Worm (Caenorhabditis elegans): ENCODE results near the gene max-1.

The max-1 gene

ce11 chrV:13085227-13085640, 34.8 kb downstream of the max-1 start (continued):
- TF ChIP-seq snpc-4 (GFP tag; optimal IDR thresholded peaks at IDR 0.05), result no peak
- TF ChIP-seq snpc-4 (tag; optimal IDR thresholded peaks at IDR 0.05), result no peak
- TF ChIP-seq nfya-2 (GFP tag; IDR thresholded peaks at IDR 0.05), result no peak
- no peak for TF ChIP-seq lir-1 (GFP tag; conservative IDR thresholded peaks at IDR 0.05)
- no peak for TF ChIP-seq lin-35 (GFP tag; optimal IDR thresholded peaks at IDR 0.05)
- peak; percentile 37 for TF ChIP-seq ztf-26 (tag; optimal IDR thresholded peaks at IDR 0.05)
- no peak for TF ChIP-seq gei-17 (GFP tag; optimal IDR thresholded peaks at IDR 0.05)
- no peak for TF ChIP-seq attf-5 (GFP tag; optimal IDR thresholded peaks at IDR 0.05)
- no peak for TF ChIP-seq ztf-28 (GFP tag; IDR thresholded peaks at IDR 0.05)
- peak; percentile 2 for TF ChIP-seq tbp1 (GFP tag; optimal IDR thresholded peaks at IDR 0.05)
- no peak for TF ChIP-seq bed-2 (GFP tag; IDR thresholded peaks at IDR 0.05)
- TF ChIP-seq fkh-3 (tag; optimal IDR thresholded peaks at IDR 0.05), result no peak
- peak; percentile 41 for TF ChIP-seq ztf-22 (GFP tag; optimal IDR thresholded peaks at IDR 0.05)
- no peak for TF ChIP-seq bed-1 (GFP tag; IDR thresholded peaks at IDR 0.05)
- 0 out of 2 replicates have a peak, but pooled peaks have one; percentile 16 for TF ChIP-seq lin-26 (GFP tag; IDR thresholded peaks at IDR 0.05)
- TF ChIP-seq cebp-1 (GFP tag; IDR thresholded peaks at IDR 0.05), result no peak
- TF ChIP-seq cebp-1 (tag; optimal IDR thresholded peaks at IDR 0.05), result peak; percentile 44
- TF ChIP-seq sea-2 (GFP tag; IDR thresholded peaks at IDR 0.05), result no peak
- no peak for TF ChIP-seq rec-8 (tag; optimal IDR thresholded peaks at IDR 0.05)
- no peak for TF ChIP-seq madf-3 (GFP tag; IDR thresholded peaks at IDR 0.05)

- no peak for TF ChIP-seq rpc-1 (optimal IDR thresholded peaks at IDR 0.05)
- no peak for TF ChIP-seq rpc-1 (tag; optimal IDR thresholded peaks at IDR 0.05)
- no peak for TF ChIP-seq ceh-91 (GFP tag; IDR thresholded peaks at IDR 0.05)
- TF ChIP-seq C06A6.2 (GFP tag; conservative IDR thresholded peaks at IDR 0.05), result 0 out of 2 replicates have a peak, but pooled peaks have one; percentile 18
- TF ChIP-seq ama-1 (optimal IDR thresholded peaks at IDR 0.05), result peak; percentile 19
- TF ChIP-seq ama-1 (GFP tag; optimal IDR thresholded peaks at IDR 0.05), result no peak
These were observed 36.0 kb downstream of the max-1 start for ce11 chrV:13083751-13084672.

ce11 chrV:13082442-13083126, 37.4 kb downstream of the max-1 start, which contains the start of gene C34B4.2:
Gene C34B4.2, plus strand, starts transcription at chrV:13083055.
- TF ChIP-seq unc-130 (GFP tag; optimal IDR thresholded peaks at IDR 0.05) (no peak), let-607 (tag; optimal IDR thresholded peaks at IDR 0.05) (peak in 1 of 2 experiments; percentile 48), mcd-1 (GFP tag; IDR thresholded peaks at IDR 0.05) (0 out of 2 replicates have a peak, but pooled peaks have one; percentile 14), ztf-25 (GFP tag; IDR thresholded peaks at IDR 0.05) (no peak), nfyb-1 (GFP tag; IDR thresholded peaks at IDR 0.05) (peak; percentile 56; the same call in 1 of the 2 replicates), F57A8.1 (GFP tag; optimal IDR thresholded peaks at IDR 0.05) (no peak), C06A6.2 (GFP tag; conservative IDR thresholded peaks at IDR 0.05) (no peak), hlh-26 (GFP tag; conservative IDR thresholded peaks at IDR 0.05) (no peak), chd-7 (tag; optimal IDR thresholded peaks at IDR 0.05) (peak; percentile 35), ceh-79 (tag; optimal IDR thresholded peaks at IDR 0.05) (no peak), lin-26 (GFP tag; IDR thresholded peaks at IDR 0.05) (no peak), lag-1 (GFP tag; IDR thresholded peaks at IDR 0.05) (no peak), akir-1 (GFP tag; optimal IDR thresholded peaks at IDR 0.05) (no peak), attf-3 (GFP tag; conservative IDR thresholded peaks at IDR 0.05) (no peak), atf-7 (tag; optimal IDR thresholded peaks at IDR 0.05) (peak; percentile 82), dpff-1 (tag; optimal IDR thresholded peaks at IDR 0.05) (no peak), zfh-2 (GFP tag; conservative IDR thresholded peaks at IDR 0.05) (no peak), tbp1 (GFP tag; optimal IDR thresholded peaks at IDR 0.05) (peak; percentile 38), ets-4 (GFP tag; optimal IDR thresholded peaks at IDR 0.05) (peak; percentile 10), somi-1 (GFP tag; optimal IDR thresholded peaks at IDR 0.05) (peak; percentile 44), ztf-28 (GFP tag; IDR thresholded peaks at IDR 0.05) (no peak), K12H6.12 (tag; optimal IDR thresholded peaks at IDR 0.05) (peak; percentile 55)

Data from whole organism, young adult.